Worm (Caenorhabditis elegans): ENCODE data around the gene H04D03.2.

DNA sequence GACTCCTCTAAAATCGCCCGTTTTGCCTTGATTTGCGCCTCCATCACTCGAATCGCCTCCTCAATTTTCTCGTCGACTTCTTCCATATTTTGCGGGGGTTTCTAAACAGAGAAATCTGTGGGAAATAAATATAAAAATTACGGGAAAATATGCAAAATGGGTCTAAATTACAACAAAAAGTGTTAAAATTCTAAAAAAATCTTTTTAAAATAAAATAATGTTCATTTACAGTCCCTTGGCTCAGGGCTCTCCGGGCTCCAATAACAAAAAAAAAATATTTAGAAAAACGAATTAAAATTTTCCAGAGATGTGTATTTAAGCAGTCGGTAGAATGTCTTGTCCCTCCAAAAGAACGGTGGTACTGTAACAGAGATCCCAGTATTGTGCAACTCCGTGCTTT lies 18.3 kb downstream of the H04D03.2 start, which contains the start of gene M03C11.6:
- TF ChIP-seq pqm-1 (tag; optimal IDR thresholded peaks at IDR 0.05) (no peak), nhr-237 (tag; optimal IDR thresholded peaks at IDR 0.05) (no peak), mdl-1 (tag; optimal IDR thresholded peaks at IDR 0.05) (no peak), fkh-10 (GFP tag; optimal IDR thresholded peaks at IDR 0.05) (no peak), unc-62 (GFP tag; optimal IDR thresholded peaks at IDR 0.05) (no peak), unc-30 (tag; optimal IDR thresholded peaks at IDR 0.05) (no peak), lin-35 (GFP tag; optimal IDR thresholded peaks at IDR 0.05) (no peak), ama-1 (optimal IDR thresholded peaks at IDR 0.05) (no peak)

All from whole organism, L1 larva.